Fruit fly (Drosophila melanogaster) whole organism, wandering third instar larva: ENCODE data around the gene PIG-T.
A peak's percentile ranks its signal among the peaks of the same experiment; 100 is the strongest.

Experiments used
- CG9705 ChIP-seq: fragments of 200-800 bp; sonication (Bioruptor generic); optimal IDR thresholded peaks from 2 replicates; lab custom pipeline; 2018; ENCODE audit warnings: missing biosample characterization, mild to moderate bottlenecking, missing genetic modification characterization
- Dfd ChIP-seq: fragments of >200 bp; optimal IDR thresholded peaks from 2 replicates; lab custom pipeline; 2017; ENCODE audit warnings: missing biosample characterization, missing genetic modification characterization
- Hr78 ChIP-seq: fragments of >200 bp; optimal IDR thresholded peaks from 2 replicates; lab custom pipeline; 2017; ENCODE audit warnings: missing biosample characterization, missing genetic modification characterization
- N ChIP-seq: fragments of >200 bp; optimal IDR thresholded peaks from 2 replicates; lab custom pipeline; 2018; ENCODE audit warnings: missing biosample characterization, missing external identifiers, missing genetic modification characterization
- OdsH ChIP-seq: fragments of 200-800 bp; sonication (Bioruptor generic); optimal IDR thresholded peaks from 2 replicates; lab custom pipeline; 2016; ENCODE audit warnings: missing biosample characterization, mild to moderate bottlenecking, missing genetic modification characterization
- brk ChIP-seq: fragments of 200-800 bp; sonication (Bioruptor generic); optimal IDR thresholded peaks from 2 replicates; lab custom pipeline; 2016; ENCODE audit warnings: missing biosample characterization, mild to moderate bottlenecking, missing genetic modification characterization
- ey ChIP-seq: fragments of 200-800 bp; sonication (Bioruptor generic); optimal IDR thresholded peaks from 2 replicates; lab custom pipeline; 2016; ENCODE audit warnings: missing biosample characterization, missing genetic modification characterization
- fru ChIP-seq: fragments of 200-800 bp; sonication (Bioruptor generic); optimal IDR thresholded peaks from 3 replicates; lab custom pipeline; 2016; ENCODE audit warnings: missing biosample characterization, mild to moderate bottlenecking, missing genetic modification characterization
- h ChIP-seq: fragments of 200-800 bp; sonication (Bioruptor generic); optimal IDR thresholded peaks from 3 replicates; lab custom pipeline; 2016; ENCODE audit warnings: missing biosample characterization, mild to moderate bottlenecking, missing genetic modification characterization
- lola ChIP-seq: fragments of >200 bp; optimal IDR thresholded peaks from 2 replicates; lab custom pipeline; 2017; ENCODE audit warnings: missing biosample characterization, missing genetic modification characterization
- rgr ChIP-seq: fragments of 200-800 bp; sonication (Bioruptor generic); optimal IDR thresholded peaks from 3 replicates; lab custom pipeline; 2016; ENCODE audit warnings: missing biosample characterization, mild to moderate bottlenecking, missing genetic modification characterization
- tai ChIP-seq: sonication (Bioruptor generic); optimal IDR thresholded peaks from 2 replicates; lab custom pipeline; 2016; ENCODE audit warnings: missing biosample characterization, missing genetic modification characterization
- usp ChIP-seq: fragments of >200 bp; optimal IDR thresholded peaks from 2 replicates; lab custom pipeline; 2017; ENCODE audit warnings: missing biosample characterization, missing genetic modification characterization

DNA sequence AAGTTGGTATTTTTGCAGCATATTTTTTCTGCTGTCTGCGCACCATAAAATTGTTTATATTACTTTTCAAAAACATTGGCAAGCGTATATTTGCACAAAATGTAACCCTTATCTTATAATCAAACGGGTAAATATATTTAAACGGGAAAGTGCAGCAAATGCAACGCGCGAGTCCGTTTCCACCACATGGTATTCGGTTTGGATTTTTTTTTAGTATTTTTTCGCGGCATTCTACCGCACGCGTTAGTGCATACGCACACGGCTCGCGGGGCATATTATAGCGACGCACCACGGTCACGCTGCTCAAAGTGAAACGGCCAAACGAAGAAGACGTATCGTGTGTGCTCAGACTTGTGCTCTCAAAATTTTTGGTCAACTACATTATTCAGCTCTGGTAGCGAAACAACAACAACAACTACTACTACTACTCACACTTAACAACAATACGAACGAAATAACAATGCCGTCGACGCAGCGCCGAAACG, 1.9 kb upstream of the PIG-T start, which contains the start of gene Trf2:
- TF ChIP-seq OdsH (GFP tag; lab: Kevin White, UChicago) = no peak
- no peak for TF ChIP-seq usp (GFP tag; lab: Kevin White, UChicago)
- TF ChIP-seq N (GFP tag; lab: Kevin White, UChicago) = no peak
- TF ChIP-seq h (GFP tag; lab: Kevin White, UChicago) = peak; percentile 5
- peak; percentile 42 for TF ChIP-seq rgr (GFP tag; lab: Kevin White, UChicago)
- TF ChIP-seq CG9705 (GFP tag; lab: Kevin White, UChicago) = no peak
- TF ChIP-seq tai (GFP tag; lab: Kevin White, UChicago) = no peak
- no peak for TF ChIP-seq brk
- TF ChIP-seq fru (GFP tag; lab: Kevin White, UChicago) = no peak
- TF ChIP-seq Hr78 = no peak
- no peak for TF ChIP-seq lola (GFP tag; lab: Kevin White, UChicago)
- TF ChIP-seq Dfd = no peak
- no peak for TF ChIP-seq ey (GFP tag; lab: Kevin White, UChicago)
